Worm (Caenorhabditis elegans) whole organism, early embryonic: ENCODE data around the gene srx-63.

ENCODE experiments used
- F13C5.2 ChIP-seq: sonication (generic microtip); optimal IDR thresholded peaks from 2 replicates; lab custom pipeline; 2017; ENCODE audit warnings: mild to moderate bottlenecking, missing genetic modification characterization, inconsistent platforms, missing compliant biosample characterization
- aly-1 ChIP-seq: sonication (generic microtip); optimal IDR thresholded peaks from 2 replicates; lab custom pipeline; 2016; ENCODE audit warnings: missing genetic modification characterization, missing compliant biosample characterization
- ama-1 ChIP-seq: fragments of 150-350 bp; optimal IDR thresholded peaks from 2 replicates; lab custom pipeline; 2014
- flt-1 ChIP-seq: fragments of 200-800 bp; sonication (Bioruptor generic); IDR thresholded peaks from 2 replicates; pipeline ENCODE4 v1.3.6; 2022; ENCODE audit warnings: missing genetic modification characterization, missing compliant biosample characterization
- hmbx-1 ChIP-seq: sonication (generic microtip); optimal IDR thresholded peaks from 2 replicates; lab custom pipeline; 2016; ENCODE audit warnings: mild to moderate bottlenecking, missing genetic modification characterization, missing compliant biosample characterization
- hnd-1 ChIP-seq: sonication (generic microtip); optimal IDR thresholded peaks from 2 replicates; lab custom pipeline; 2016; ENCODE audit warnings: missing genetic modification characterization, missing compliant biosample characterization
- scrt-1 ChIP-seq: fragments of 200-800 bp; sonication (Bioruptor generic); IDR thresholded peaks from 2 replicates; pipeline ENCODE4 v1.3.6; 2022; ENCODE audit warnings: missing genetic modification characterization, missing compliant biosample characterization
- tbx-37 ChIP-seq: fragments of 200-800 bp; sonication (Bioruptor generic); conservative IDR thresholded peaks from 2 replicates; pipeline ENCODE4 v1.3.6; 2022; ENCODE audit warnings: missing genetic modification reagents, missing genetic modification characterization, missing compliant biosample characterization

ce11 chrV:3953739-3954138 lies 22.3 kb downstream of the srx-63 start, which contains the start of gene str-247:
- TF ChIP-seq hnd-1 (no peak), tbx-37 (no peak), aly-1 (tag; lab: Kevin White, UChicago) (no peak), F13C5.2 (no peak), hmbx-1 (tag; lab: Kevin White, UChicago) (no peak), flt-1 (GFP tag; lab: Robert Waterston, UW) (no peak), ama-1 (lab: Kevin White, UChicago) (no peak), scrt-1 (GFP tag; lab: Robert Waterston, UW) (no peak)
